Worm (Caenorhabditis elegans): ENCODE measurements around the gene ect-2.

Gene ect-2

ce11 chrII:10798429-10798893 is 14.7 kb upstream of the ect-2 start, which contains the start of gene npp-19:
npp-19 (minus strand) TSS chrII:10798479.
- TF ChIP-seq snpc-4 (tag; optimal IDR thresholded peaks at IDR 0.05) (no peak), nhr-237 (tag; optimal IDR thresholded peaks at IDR 0.05) (peak; percentile 72), sem-2 (GFP tag; optimal IDR thresholded peaks at IDR 0.05) (no peak), lin-13 (tag; optimal IDR thresholded peaks at IDR 0.05) (peak; percentile 47), ztf-11 (tag; optimal IDR thresholded peaks at IDR 0.05) (no peak), lin-32 (GFP tag; optimal IDR thresholded peaks at IDR 0.05) (no peak), unc-39 (tag; optimal IDR thresholded peaks at IDR 0.05) (no peak), lsy-2 (tag; optimal IDR thresholded peaks at IDR 0.05) (peak; percentile 84), elt-3 (tag; optimal IDR thresholded peaks at IDR 0.05) (no peak), elt-1 (tag; optimal IDR thresholded peaks at IDR 0.05; ENCODE audit: borderline replicate concordance, insufficient read depth) (no peak), bed-3 (GFP tag; optimal IDR thresholded peaks at IDR 0.05) (no peak), nhr-76 (tag; optimal IDR thresholded peaks at IDR 0.05) (no peak), mls-2 (tag; optimal IDR thresholded peaks at IDR 0.05) (no peak), mab-5 (tag; optimal IDR thresholded peaks at IDR 0.05) (no peak), ces-1 (GFP tag; optimal IDR thresholded peaks at IDR 0.05) (peak; percentile 46), tbx-8 (GFP tag; optimal IDR thresholded peaks at IDR 0.05) (no peak), sptf-1 (tag; optimal IDR thresholded peaks at IDR 0.05) (peak; percentile 59), nhr-2 (tag; optimal IDR thresholded peaks at IDR 0.05) (no peak), ham-2 (GFP tag; optimal IDR thresholded peaks at IDR 0.05) (no peak), drap-1 (GFP tag; optimal IDR thresholded peaks at IDR 0.05) (no peak), blmp-1 (tag; optimal IDR thresholded peaks at IDR 0.05) (peak; percentile 28), M03D4.4 (tag; optimal IDR thresholded peaks at IDR 0.05) (no peak), flh-1 (GFP tag; optimal IDR thresholded peaks at IDR 0.05) (no peak), ceh-39 (tag; optimal IDR thresholded peaks at IDR 0.05) (no peak), ceh-83 (GFP tag; optimal IDR thresholded peaks at IDR 0.05) (no peak), ceh-43 (GFP tag; optimal IDR thresholded peaks at IDR 0.05) (no peak), unc-120 (tag; optimal IDR thresholded peaks at IDR 0.05; ENCODE audit: poor library complexity, severe bottlenecking) (no peak), zip-8 (tag; optimal IDR thresholded peaks at IDR 0.05) (no peak), hlh-1 (tag; optimal IDR thresholded peaks at IDR 0.05) (peak; percentile 14), unc-62 (GFP tag; optimal IDR thresholded peaks at IDR 0.05) (no peak), cnd-1 (tag; optimal IDR thresholded peaks at IDR 0.05) (no peak), mep-1 (tag; optimal IDR thresholded peaks at IDR 0.05) (peak; percentile 85), pha-4 (tag; optimal IDR thresholded peaks at IDR 0.05) (peak; percentile 19), nhr-28 (tag; optimal IDR thresholded peaks at IDR 0.05) (no peak), nhr-12 (tag; optimal IDR thresholded peaks at IDR 0.05) (no peak)

- TF ChIP-seq pha-4 (tag; optimal IDR thresholded peaks at IDR 0.05) (no peak), ceh-83 (GFP tag; optimal IDR thresholded peaks at IDR 0.05) (no peak), unc-39 (tag; optimal IDR thresholded peaks at IDR 0.05) (no peak), ceh-43 (GFP tag; optimal IDR thresholded peaks at IDR 0.05) (no peak), nhr-237 (tag; optimal IDR thresholded peaks at IDR 0.05) (no peak)
Measured at ce11 chrII:10796194-10796593, 12.4 kb upstream of the ect-2 start, which contains the start of gene set-14. set-14 (minus strand) TSS chrII:10796294.

ce11 chrII:10793393-10793792 is 9.6 kb upstream of the ect-2 start, which contains the start of gene vps-11:
vps-11 (minus strand) TSS chrII:10793493.
- no peak for TF ChIP-seq lin-13 (tag; optimal IDR thresholded peaks at IDR 0.05)
- TF ChIP-seq mep-1 (tag; optimal IDR thresholded peaks at IDR 0.05) = no peak
- TF ChIP-seq nhr-12 (tag; optimal IDR thresholded peaks at IDR 0.05) = no peak
- no peak for TF ChIP-seq elt-3 (tag; optimal IDR thresholded peaks at IDR 0.05)
- TF ChIP-seq mls-2 (tag; optimal IDR thresholded peaks at IDR 0.05) = no peak
- no peak for TF ChIP-seq bed-3 (GFP tag; optimal IDR thresholded peaks at IDR 0.05)
- no peak for TF ChIP-seq sptf-1 (tag; optimal IDR thresholded peaks at IDR 0.05)
- TF ChIP-seq ceh-83 (GFP tag; optimal IDR thresholded peaks at IDR 0.05) = no peak
- no peak for TF ChIP-seq unc-120 (tag; optimal IDR thresholded peaks at IDR 0.05; ENCODE audit: poor library complexity, severe bottlenecking)
- no peak for TF ChIP-seq sem-2 (GFP tag; optimal IDR thresholded peaks at IDR 0.05)
- no peak for TF ChIP-seq ceh-39 (tag; optimal IDR thresholded peaks at IDR 0.05)
- no peak for TF ChIP-seq ztf-11 (tag; optimal IDR thresholded peaks at IDR 0.05)
- no peak for TF ChIP-seq nhr-237 (tag; optimal IDR thresholded peaks at IDR 0.05)

ce11 chrII:10792611-10793010 is 8.8 kb upstream of the ect-2 start:
- no peak for TF ChIP-seq tbx-8 (GFP tag; optimal IDR thresholded peaks at IDR 0.05)
- no peak for TF ChIP-seq mab-5 (tag; optimal IDR thresholded peaks at IDR 0.05)
- no peak for TF ChIP-seq bed-3 (GFP tag; optimal IDR thresholded peaks at IDR 0.05)
